Worm (Caenorhabditis elegans) whole organism, L4/young adult: ENCODE measurements around the gene W06H8.2.

Experiments
- W03F9.2 ChIP-seq: fragments of 150-350 bp; optimal IDR thresholded peaks from 2 replicates; lab custom pipeline; 2014; ENCODE audit warnings: missing biosample characterization, missing genetic modification characterization
- dao-5 ChIP-seq: sonication (generic microtip); optimal IDR thresholded peaks from 2 replicates; lab custom pipeline; 2016; ENCODE audit warnings: missing genotype, missing genetic modification characterization, moderate library complexity, missing compliant biosample characterization
- him-1 ChIP-seq: sonication (generic microtip); optimal IDR thresholded peaks from 2 replicates; lab custom pipeline; 2016; ENCODE audit warnings: missing genotype, missing genetic modification reagents, missing genetic modification characterization, missing compliant biosample characterization

The W06H8.2 gene

ce11 chrV:6229457-6229949 lies 22.9 kb downstream of the W06H8.2 start:
- TF ChIP-seq W03F9.2 (tag; lab: Kevin White, UChicago), result no peak
- no peak for TF ChIP-seq dao-5
- no peak for TF ChIP-seq him-1 (tag; lab: Kevin White, UChicago)

ce11 chrV:6230629-6231229 lies 24.2 kb downstream of the W06H8.2 start:
- TF ChIP-seq him-1 (tag; lab: Kevin White, UChicago) (no peak), dao-5 (no peak), W03F9.2 (tag; lab: Kevin White, UChicago) (no peak)

- TF ChIP-seq dao-5 (no peak), him-1 (tag; lab: Kevin White, UChicago) (no peak), W03F9.2 (tag; lab: Kevin White, UChicago) (no peak)
Measured at ce11 chrV:6231902-6232340, 25.4 kb downstream of the W06H8.2 start.

- TF ChIP-seq W03F9.2 (tag; lab: Kevin White, UChicago), result no peak
- peak; percentile 10 for TF ChIP-seq him-1 (tag; lab: Kevin White, UChicago)
Measured at ce11 chrV:6232886-6233285, 26.3 kb downstream of the W06H8.2 start.

ce11 chrV:6233952-6234351 lies 27.4 kb downstream of the W06H8.2 start:
- TF ChIP-seq dao-5 (no peak), him-1 (tag; lab: Kevin White, UChicago) (no peak), W03F9.2 (tag; lab: Kevin White, UChicago) (no peak)

- no peak for TF ChIP-seq W03F9.2 (tag; lab: Kevin White, UChicago)
- TF ChIP-seq dao-5, result no peak
- no peak for TF ChIP-seq him-1 (tag; lab: Kevin White, UChicago)
Measured at ce11 chrV:6234876-6235275, 28.3 kb downstream of the W06H8.2 start, which contains the start of gene K08B12.3. Gene K08B12.3, plus strand, starts transcription at chrV:6235176.

- TF ChIP-seq him-1 (tag; lab: Kevin White, UChicago) (no peak), dao-5 (no peak), W03F9.2 (tag; lab: Kevin White, UChicago) (no peak)
Measured at ce11 chrV:6238347-6238746, 31.8 kb downstream of the W06H8.2 start.

- TF ChIP-seq dao-5, result no peak
- no peak for TF ChIP-seq him-1 (tag; lab: Kevin White, UChicago)
- no peak for TF ChIP-seq W03F9.2 (tag; lab: Kevin White, UChicago)
Measured at ce11 chrV:6239855-6240254, 33.3 kb downstream of the W06H8.2 start.

ce11 chrV:6240735-6241134 lies 34.2 kb downstream of the W06H8.2 start:
- no peak for TF ChIP-seq him-1 (tag; lab: Kevin White, UChicago)
- TF ChIP-seq W03F9.2 (tag; lab: Kevin White, UChicago), result peak; percentile 21

- no peak for TF ChIP-seq W03F9.2 (tag; lab: Kevin White, UChicago)
- TF ChIP-seq him-1 (tag; lab: Kevin White, UChicago), result no peak
- no peak for TF ChIP-seq dao-5
Measured at ce11 chrV:6243260-6243659, 36.7 kb downstream of the W06H8.2 start.

ce11 chrV:6244631-6245030 lies 38.1 kb downstream of the W06H8.2 start:
- TF ChIP-seq dao-5 (no peak), him-1 (tag; lab: Kevin White, UChicago) (peak; percentile 28)

- TF ChIP-seq W03F9.2 (tag; lab: Kevin White, UChicago), result peak; percentile 16
- TF ChIP-seq him-1 (tag; lab: Kevin White, UChicago), result peak; percentile 46
- no peak for TF ChIP-seq dao-5
Measured at ce11 chrV:6246454-6246981, 40.0 kb downstream of the W06H8.2 start, which contains the start of gene dmd-7. Gene dmd-7, plus strand, starts transcription at chrV:6246931.

ce11 chrV:6247397-6247796 lies 40.8 kb downstream of the W06H8.2 start:
- no peak for TF ChIP-seq W03F9.2 (tag; lab: Kevin White, UChicago)
- TF ChIP-seq him-1 (tag; lab: Kevin White, UChicago), result no peak
- TF ChIP-seq dao-5, result no peak

ce11 chrV:6248714-6249113 lies 42.2 kb downstream of the W06H8.2 start:
- TF ChIP-seq him-1 (tag; lab: Kevin White, UChicago) (no peak), W03F9.2 (tag; lab: Kevin White, UChicago) (no peak), dao-5 (no peak)

ce11 chrV:6249135-6249534 lies 42.6 kb downstream of the W06H8.2 start:
- TF ChIP-seq W03F9.2 (tag; lab: Kevin White, UChicago) (no peak), dao-5 (no peak), him-1 (tag; lab: Kevin White, UChicago) (no peak)
